Worm (Caenorhabditis elegans) whole organism, dauer: ENCODE data around the gene Y53F4B.23.
"Not testable (repeated sequence)": the region's sequence is repeated elsewhere in the genome, so short reads cannot be mapped to it uniquely, and the experiment has no call there.

Experiments
- unc-62 ChIP-seq: sonication (generic microtip); optimal IDR thresholded peaks from 2 replicates; lab custom pipeline; 2017; ENCODE audit warnings: missing biosample characterization, missing genetic modification reagents, missing genetic modification characterization

The Y53F4B.23 gene

ce11 chrII:15143729-15144128, 19.4 kb downstream of the Y53F4B.23 start:
- TF ChIP-seq unc-62 (GFP tag; lab: Kevin White, UChicago) = no peak

- no peak for TF ChIP-seq unc-62 (GFP tag; lab: Kevin White, UChicago)
Observed at ce11 chrII:15145594-15145993, 21.3 kb downstream of the Y53F4B.23 start, which contains the start of gene Y53F4B.27. Gene Y53F4B.27, plus strand, starts transcription at chrII:15145894.

ce11 chrII:15148442-15148841, 24.1 kb downstream of the Y53F4B.23 start:
- TF ChIP-seq unc-62 (GFP tag; lab: Kevin White, UChicago) = no peak

ce11 chrII:15157880-15158279, 33.6 kb downstream of the Y53F4B.23 start, which contains the start of gene ptr-20:
Gene ptr-20, plus strand, starts transcription at chrII:15158180.
- no peak for TF ChIP-seq unc-62 (GFP tag; lab: Kevin White, UChicago)

- no peak for TF ChIP-seq unc-62 (GFP tag; lab: Kevin White, UChicago)
Observed at ce11 chrII:15158364-15158763, 34.1 kb downstream of the Y53F4B.23 start.

- no peak for TF ChIP-seq unc-62 (GFP tag; lab: Kevin White, UChicago)
Observed at ce11 chrII:15164453-15164852, 40.1 kb downstream of the Y53F4B.23 start, which contains the start of gene gst-26. Gene gst-26, minus strand, starts transcription at chrII:15164553.

ce11 chrII:15165681-15166235, 41.5 kb downstream of the Y53F4B.23 start, which contains the start of gene gst-27:
Gene gst-27, minus strand, starts transcription at chrII:15165731.
- no peak for TF ChIP-seq unc-62 (GFP tag; lab: Kevin White, UChicago)

ce11 chrII:15167340-15167739, 43.0 kb downstream of the Y53F4B.23 start, which contains the start of gene gst-28:
Gene gst-28, minus strand, starts transcription at chrII:15167577.
- TF ChIP-seq unc-62 (GFP tag; lab: Kevin White, UChicago) = no peak

ce11 chrII:15169811-15170282, 45.5 kb downstream of the Y53F4B.23 start, which contains the start of gene gst-29:
Gene gst-29, minus strand, starts transcription at chrII:15169861.
- TF ChIP-seq unc-62 (GFP tag; lab: Kevin White, UChicago) = no peak

- TF ChIP-seq unc-62 (GFP tag; lab: Kevin White, UChicago) = not testable (repeated sequence)
Observed at ce11 chrII:15171816-15172215, 47.5 kb downstream of the Y53F4B.23 start, which contains the start of gene gst-39. Gene gst-39, minus strand, starts transcription at chrII:15171916.

- TF ChIP-seq unc-62 (GFP tag; lab: Kevin White, UChicago) = no peak
Observed at ce11 chrII:15173174-15173573, 48.9 kb downstream of the Y53F4B.23 start.

- no peak for TF ChIP-seq unc-62 (GFP tag; lab: Kevin White, UChicago)
Observed at ce11 chrII:15174915-15175548, 50.7 kb downstream of the Y53F4B.23 start, which contains the start of gene gst-31. Gene gst-31, minus strand, starts transcription at chrII:15174965.

- TF ChIP-seq unc-62 (GFP tag; lab: Kevin White, UChicago) = no peak
Observed at ce11 chrII:15175643-15176042, 51.3 kb downstream of the Y53F4B.23 start, which contains the start of gene Y53F4B.36. Gene Y53F4B.36, plus strand, starts transcription at chrII:15175943.
